Fruit fly (Drosophila melanogaster) whole organism, prepupa: ENCODE results near the gene Scp2.

Experiments
- CG11294 ChIP-seq: fragments of 200-800 bp; sonication (Bioruptor generic); IDR thresholded peaks from 2 replicates; pipeline ENCODE4 v1.3.6; 2022; ENCODE audit warnings: missing biosample characterization, missing genetic modification characterization
- CG11902 ChIP-seq: fragments of 200-800 bp; sonication (Bioruptor generic); optimal IDR thresholded peaks from 3 replicates; lab custom pipeline; 2016; ENCODE audit warnings: missing biosample characterization, missing genetic modification characterization
- CG15336 ChIP-seq: fragments of 200-800 bp; sonication (Bioruptor generic); IDR thresholded peaks from 2 replicates; pipeline ENCODE4 v1.3.6; 2022; ENCODE audit warnings: missing biosample characterization, missing genetic modification characterization
- CG1621 ChIP-seq: fragments of 200-800 bp; sonication (Bioruptor generic); optimal IDR thresholded peaks from 3 replicates; lab custom pipeline; 2018; ENCODE audit warnings: missing biosample characterization, mild to moderate bottlenecking, missing genetic modification characterization
- CG32006 ChIP-seq: fragments of 200-800 bp; sonication (Bioruptor generic); optimal IDR thresholded peaks from 3 replicates; lab custom pipeline; 2017; ENCODE audit warnings: missing biosample characterization, mild to moderate bottlenecking, missing genetic modification characterization
- CG34406 ChIP-seq: fragments of 200-800 bp; sonication (Bioruptor generic); optimal IDR thresholded peaks from 3 replicates; lab custom pipeline; 2016; ENCODE audit warnings: missing biosample characterization, missing genetic modification characterization
- CG3919 ChIP-seq: fragments of 200-800 bp; sonication (Bioruptor generic); optimal IDR thresholded peaks from 3 replicates; lab custom pipeline; 2016; ENCODE audit warnings: missing biosample characterization, missing genetic modification characterization
- CG4318 ChIP-seq: fragments of 200-800 bp; sonication (Bioruptor generic); optimal IDR thresholded peaks from 3 replicates; lab custom pipeline; 2017; ENCODE audit warnings: missing biosample characterization, mild to moderate bottlenecking, missing genetic modification characterization
- CG6163 ChIP-seq: fragments of 200-800 bp; sonication (Bioruptor generic); IDR thresholded peaks from 3 replicates; pipeline ENCODE4 v1.3.6; 2022; ENCODE audit warnings: missing biosample characterization, missing genetic modification characterization
- CG6792 ChIP-seq: fragments of 200-800 bp; sonication (Bioruptor generic); optimal IDR thresholded peaks from 3 replicates; lab custom pipeline; 2016; ENCODE audit warnings: missing biosample characterization, missing genetic modification characterization
- CG7368 ChIP-seq: fragments of 200-800 bp; sonication (Bioruptor generic); optimal IDR thresholded peaks from 3 replicates; lab custom pipeline; 2016; ENCODE audit warnings: missing biosample characterization, missing genetic modification characterization
- CG9139 ChIP-seq: fragments of 200-800 bp; sonication (Bioruptor generic); optimal IDR thresholded peaks from 3 replicates; lab custom pipeline; 2017; ENCODE audit warnings: missing biosample characterization, mild to moderate bottlenecking, missing genetic modification characterization
- Eip78C ChIP-seq: fragments of 200-800 bp; sonication (Bioruptor generic); peaks from one replicate; lab custom pipeline; 2016; ENCODE audit warnings: missing biosample characterization, missing genetic modification characterization
- Eip93F ChIP-seq: fragments of 200-800 bp; sonication (Bioruptor generic); optimal IDR thresholded peaks from 2 replicates; lab custom pipeline; 2016; ENCODE audit warnings: missing biosample characterization, mild to moderate bottlenecking, missing genetic modification characterization
- Ets21C ChIP-seq: fragments of 200-800 bp; sonication (Bioruptor generic); optimal IDR thresholded peaks from 3 replicates; lab custom pipeline; 2016; ENCODE audit warnings: missing biosample characterization, missing genetic modification characterization
- Hr39 ChIP-seq: fragments of 200-800 bp; sonication (Bioruptor generic); optimal IDR thresholded peaks from 2 replicates; lab custom pipeline; 2016; ENCODE audit warnings: missing biosample characterization, missing genetic modification characterization
- Smox ChIP-seq: fragments of 200-800 bp; sonication (Bioruptor generic); optimal IDR thresholded peaks from 3 replicates; lab custom pipeline; 2016; ENCODE audit warnings: missing biosample characterization, missing genetic modification characterization
- Sox102F ChIP-seq: fragments of 200-800 bp; sonication (Bioruptor generic); optimal IDR thresholded peaks from 2 replicates; lab custom pipeline; 2016; ENCODE audit warnings: missing biosample characterization, mild to moderate bottlenecking, missing genetic modification characterization
- Sox15 ChIP-seq: fragments of 200-800 bp; sonication (Bioruptor generic); optimal IDR thresholded peaks from 3 replicates; lab custom pipeline; 2016; ENCODE audit warnings: missing biosample characterization, missing genetic modification characterization
- achi ChIP-seq: fragments of 200-800 bp; sonication (Bioruptor generic); optimal IDR thresholded peaks from 3 replicates; lab custom pipeline; 2016; ENCODE audit warnings: missing biosample characterization, missing genetic modification characterization
- acj6 ChIP-seq: fragments of 200-800 bp; sonication (Bioruptor generic); optimal IDR thresholded peaks from 3 replicates; lab custom pipeline; 2016; ENCODE audit warnings: missing biosample characterization, missing genetic modification characterization
- cyc ChIP-seq: fragments of 200-800 bp; sonication (Bioruptor generic); optimal IDR thresholded peaks from 3 replicates; lab custom pipeline; 2016; ENCODE audit warnings: missing biosample characterization, missing genetic modification characterization
- dsx ChIP-seq: fragments of 200-800 bp; optimal IDR thresholded peaks from 3 replicates; lab custom pipeline; 2019; ENCODE audit warnings: missing biosample characterization, mild to moderate bottlenecking, missing genetic modification characterization, moderate library complexity; ENCODE audit not compliant: poor library complexity, severe bottlenecking
- eg ChIP-seq: fragments of 200-800 bp; sonication (Bioruptor generic); IDR thresholded peaks from 3 replicates; pipeline ENCODE4 v1.3.6; 2022; ENCODE audit warnings: missing biosample characterization, missing genetic modification characterization
- fd85E ChIP-seq: fragments of 200-800 bp; sonication (Bioruptor generic); optimal IDR thresholded peaks from 3 replicates; lab custom pipeline; 2016; ENCODE audit warnings: missing biosample characterization, missing genetic modification characterization
- lz ChIP-seq: fragments of 200-800 bp; sonication (Bioruptor generic); optimal IDR thresholded peaks from 3 replicates; lab custom pipeline; 2016; ENCODE audit warnings: missing biosample characterization, missing genetic modification characterization
- pdm3 ChIP-seq: fragments of 200-800 bp; sonication (Bioruptor generic); optimal IDR thresholded peaks from 3 replicates; lab custom pipeline; 2016; ENCODE audit warnings: missing biosample characterization, missing genetic modification characterization
- salr ChIP-seq, 2 experiments: fragments of 200-800 bp; sonication (Bioruptor generic); optimal IDR thresholded peaks; 3 replicates each; lab custom pipeline; 2016 to 2018; ENCODE audit warnings: missing biosample characterization in 2 of 2, missing genetic modification characterization in 2 of 2, mild to moderate bottlenecking in 1 of 2
- svp ChIP-seq: fragments of 200-800 bp; sonication (Bioruptor generic); peaks from one replicate; lab custom pipeline; 2016; ENCODE audit warnings: missing biosample characterization, missing genetic modification characterization
- topi ChIP-seq: fragments of 200-800 bp; sonication (Bioruptor generic); optimal IDR thresholded peaks from 3 replicates; lab custom pipeline; 2016; ENCODE audit warnings: missing biosample characterization, missing genetic modification characterization

Gene Scp2

DNA sequence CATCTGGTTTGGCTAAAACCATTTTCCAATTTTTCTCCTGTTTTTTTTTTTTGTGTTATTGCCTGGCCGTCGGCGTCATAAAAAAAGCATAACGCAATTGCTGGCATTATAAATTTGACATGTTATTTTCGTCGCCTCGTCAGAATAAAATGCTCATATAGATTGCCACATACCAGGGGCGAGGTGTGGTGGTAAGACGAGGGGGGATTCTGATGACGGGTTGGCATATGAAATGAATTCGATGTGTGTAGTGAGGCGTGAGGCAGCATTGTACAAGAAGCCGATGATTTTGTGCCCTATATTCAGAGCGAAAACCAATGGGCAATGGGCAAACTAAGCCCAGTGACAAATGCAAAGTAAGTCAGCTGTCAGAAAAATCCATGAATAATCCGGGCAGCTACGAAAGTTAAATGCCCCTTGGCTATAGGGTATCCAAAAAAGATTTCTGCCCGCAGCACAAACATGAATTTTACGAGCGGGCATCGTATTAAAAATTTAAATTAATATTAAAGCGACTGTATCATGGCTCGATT lies 24.8 kb downstream of the Scp2 start:
- no peak for TF ChIP-seq CG3919 (GFP tag; lab: Kevin White, UChicago)
- TF ChIP-seq cyc (GFP tag; lab: Kevin White, UChicago): peak; percentile 26
- peak; percentile 56 for TF ChIP-seq svp (GFP tag; lab: Kevin White, UChicago)
- TF ChIP-seq CG34406 (GFP tag; lab: Kevin White, UChicago): no peak
- TF ChIP-seq topi (GFP tag; lab: Kevin White, UChicago): peak; percentile 8
- TF ChIP-seq Sox15 (GFP tag; lab: Kevin White, UChicago): no peak

DNA sequence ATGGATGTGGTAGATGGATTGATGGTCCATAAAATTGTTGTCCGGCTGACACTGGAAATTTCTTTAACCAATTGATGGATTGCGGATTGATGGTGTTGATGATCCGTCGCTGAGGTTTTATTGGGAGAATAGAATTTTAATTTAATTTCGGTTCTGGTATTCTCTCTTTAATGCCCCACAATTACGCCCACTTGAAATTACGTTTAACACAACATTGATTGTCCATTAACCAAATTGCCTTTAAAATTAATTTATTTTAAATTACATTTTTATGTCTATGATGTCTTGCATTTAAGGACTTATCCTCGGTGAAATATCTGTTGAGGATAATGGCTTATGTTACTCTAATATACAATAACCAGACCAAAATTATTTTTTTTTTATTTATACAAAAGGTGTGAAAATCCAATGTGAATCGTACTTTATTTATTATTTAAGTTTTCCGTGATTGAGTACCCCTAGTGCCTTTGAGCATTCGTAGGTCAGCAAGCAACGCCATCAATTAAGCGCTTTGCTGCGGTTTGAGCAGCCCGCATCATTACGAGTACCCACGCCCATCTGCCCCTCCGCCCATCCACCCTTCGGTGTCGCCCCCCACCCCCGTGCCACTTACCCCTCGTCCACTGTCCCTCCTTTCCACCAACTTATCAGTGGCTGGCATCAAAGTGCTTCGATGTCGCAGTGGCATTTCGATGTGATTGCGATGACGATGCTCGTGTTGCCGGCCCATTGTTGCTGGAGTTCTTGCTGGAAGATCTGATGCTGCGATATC lies 29.8 kb downstream of the Scp2 start:
- TF ChIP-seq acj6 (GFP tag; lab: Kevin White, UChicago) (no peak), Eip78C (peak; percentile 57), CG32006 (GFP tag; lab: Kevin White, UChicago) (peak; percentile 12), pdm3 (GFP tag; lab: Kevin White, UChicago) (no peak)

DNA sequence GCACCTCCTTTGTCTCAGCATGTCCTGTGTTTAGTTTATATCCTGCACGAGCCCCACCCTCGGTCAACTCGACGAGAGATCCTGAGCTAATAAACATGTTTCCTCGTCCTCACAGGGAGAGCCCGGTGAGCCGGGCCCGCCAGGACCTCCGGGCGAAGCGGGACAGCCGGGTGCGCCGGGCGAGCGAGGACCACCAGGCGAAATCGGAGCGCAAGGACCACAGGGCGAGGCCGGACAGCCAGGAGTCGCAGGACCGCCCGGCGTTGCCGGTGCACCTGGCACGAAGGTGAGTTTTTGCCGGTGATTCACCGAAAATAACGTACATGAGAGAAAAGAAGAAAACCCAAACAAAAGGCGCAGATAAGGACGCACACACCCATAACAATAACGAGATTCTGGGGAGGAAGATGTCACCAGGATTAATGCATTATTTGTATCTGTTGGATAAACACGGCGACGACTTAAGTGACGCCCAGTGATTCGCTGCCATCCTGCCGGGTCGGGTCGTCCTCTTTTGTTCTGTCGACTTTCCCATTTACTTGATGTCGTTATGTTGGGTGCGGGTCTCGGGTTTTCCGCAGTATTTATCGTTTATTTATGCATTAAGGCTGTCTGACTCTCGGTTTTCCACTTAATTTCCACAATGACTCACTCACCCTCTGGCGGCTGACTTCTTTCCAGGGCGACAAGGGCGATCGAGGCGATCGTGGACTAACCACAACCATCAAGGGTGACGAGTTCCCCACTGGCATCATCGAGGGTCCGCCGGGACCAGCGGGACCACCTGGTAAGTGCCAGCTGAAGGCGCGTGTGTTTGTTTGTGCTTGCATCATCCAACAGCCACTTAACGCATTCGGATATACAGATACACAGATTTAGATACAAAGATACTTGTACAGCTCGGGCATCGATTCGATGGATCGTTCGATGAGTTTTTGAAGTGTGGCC lies 31.5 kb downstream of the Scp2 start:
- no peak for TF ChIP-seq eg (GFP tag; lab: Robert Waterston, UW)
- no peak for TF ChIP-seq CG11294 (GFP tag; lab: Robert Waterston, UW)
- no peak for TF ChIP-seq pdm3 (GFP tag; lab: Kevin White, UChicago)
- TF ChIP-seq Eip78C: no peak
- no peak for TF ChIP-seq Ets21C (GFP tag; lab: Kevin White, UChicago)

DNA sequence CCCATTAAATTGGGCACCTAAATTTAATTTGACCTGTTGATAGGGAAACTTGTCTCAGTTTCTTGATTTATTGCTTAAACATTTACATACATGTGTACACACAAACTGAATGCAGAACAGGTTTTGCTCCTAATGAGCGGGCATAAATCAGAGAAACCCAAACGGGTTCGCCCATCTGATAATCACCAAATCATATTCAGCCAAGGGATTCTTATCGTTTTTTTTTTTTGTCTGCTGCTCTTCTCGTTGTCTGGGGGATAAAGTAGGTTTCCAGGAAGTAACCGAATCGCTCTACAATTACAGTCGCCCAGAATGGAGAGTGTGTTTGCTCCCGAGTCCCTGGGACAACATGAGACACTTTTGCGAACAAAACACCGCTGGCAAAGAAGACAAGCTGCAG lies 37.8 kb downstream of the Scp2 start:
- TF ChIP-seq Eip78C (peak; percentile 35), CG1621 (no peak)

DNA sequence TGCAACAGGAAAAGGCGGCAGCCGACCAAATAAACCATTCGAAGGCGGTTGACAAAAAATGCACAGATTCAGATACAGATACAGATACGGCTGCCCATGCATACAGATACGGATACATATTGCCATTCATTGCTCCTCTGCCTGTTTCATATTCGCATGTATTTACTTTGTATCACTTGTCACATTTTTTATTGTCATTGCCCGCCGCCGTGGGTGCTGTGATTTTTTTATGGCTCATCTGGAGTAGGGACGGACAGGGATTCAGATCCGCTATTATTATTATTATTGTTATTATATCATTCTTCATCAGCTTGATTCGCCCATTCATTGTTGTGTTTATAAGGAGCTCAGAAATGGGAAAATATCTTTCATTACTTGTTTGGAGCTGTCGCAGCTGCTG lies 40.9 kb downstream of the Scp2 start:
- TF ChIP-seq salr (GFP tag; optimal IDR thresholded peaks at IDR 0.05; lab: Kevin White, UChicago) (no peak), CG7368 (GFP tag; lab: Kevin White, UChicago) (no peak), Eip78C (peak; percentile 22), lz (GFP tag; lab: Kevin White, UChicago) (no peak), CG6792 (GFP tag; lab: Kevin White, UChicago) (no peak), dsx (GFP tag; lab: Kevin White, UChicago) (peak; percentile 93), Sox15 (GFP tag; lab: Kevin White, UChicago) (no peak), CG15336 (GFP tag; lab: Robert Waterston, UW) (no peak), CG9139 (no peak), CG3919 (GFP tag; lab: Kevin White, UChicago) (no peak), CG34406 (GFP tag; lab: Kevin White, UChicago) (no peak), Eip93F (GFP tag; lab: Kevin White, UChicago) (no peak), Smox (GFP tag; lab: Kevin White, UChicago) (no peak), Sox102F (no peak), CG4318 (no peak), fd85E (no peak), achi (GFP tag; lab: Kevin White, UChicago) (no peak), CG11294 (GFP tag; lab: Robert Waterston, UW) (no peak), CG11902 (no peak), CG6163 (GFP tag; lab: Robert Waterston, UW) (peak; percentile 6; the same call in 1 of the 3 replicates), Hr39 (GFP tag; lab: Kevin White, UChicago) (no peak)
